Fruit fly (Drosophila melanogaster) whole organism, pupa: ENCODE data around the gene CCHa2.

Experiments used
- CG10348 ChIP-seq: fragments of 200-800 bp; sonication (Bioruptor generic); IDR thresholded peaks from 2 replicates; pipeline ENCODE4 v1.3.6; 2022; ENCODE audit warnings: missing biosample characterization, missing genetic modification characterization
- CG13204 ChIP-seq: fragments of 200-800 bp; sonication (Bioruptor generic); optimal IDR thresholded peaks from 2 replicates; lab custom pipeline; 2018; ENCODE audit warnings: missing biosample characterization, mild to moderate bottlenecking, missing genetic modification characterization, moderate library complexity
- CG14655 ChIP-seq: fragments of 200-800 bp; sonication (Bioruptor generic); optimal IDR thresholded peaks from 3 replicates; lab custom pipeline; 2017; ENCODE audit warnings: mild to moderate bottlenecking, missing biosample characterization, missing genetic modification reagents, missing genetic modification characterization
- CG17806 ChIP-seq: fragments of 200-800 bp; sonication (Bioruptor generic); optimal IDR thresholded peaks from 2 replicates; lab custom pipeline; 2018; ENCODE audit warnings: missing biosample characterization, mild to moderate bottlenecking, missing genetic modification characterization, moderate library complexity
- CG32121 ChIP-seq: fragments of 200-800 bp; sonication (Bioruptor generic); IDR thresholded peaks from 2 replicates; pipeline ENCODE4 v1.3.6; 2022; ENCODE audit warnings: missing biosample characterization, missing genetic modification characterization
- CG34367 ChIP-seq: fragments of 200-800 bp; sonication (Bioruptor generic); optimal IDR thresholded peaks from 2 replicates; lab custom pipeline; 2018; ENCODE audit warnings: missing biosample characterization, mild to moderate bottlenecking, missing genetic modification characterization
- CG4496 ChIP-seq: fragments of 200-800 bp; sonication (Bioruptor generic); IDR thresholded peaks from 3 replicates; pipeline ENCODE4 v1.3.6; 2022; ENCODE audit warnings: missing biosample characterization, missing genetic modification characterization
- CG8159 ChIP-seq: fragments of 200-800 bp; sonication (Bioruptor generic); optimal IDR thresholded peaks from 3 replicates; lab custom pipeline; 2018; ENCODE audit warnings: missing biosample characterization, mild to moderate bottlenecking, missing genetic modification characterization, moderate library complexity
- D1 ChIP-seq: fragments of 200-800 bp; sonication (Bioruptor generic); optimal IDR thresholded peaks from 2 replicates; lab custom pipeline; 2018; ENCODE audit warnings: missing biosample characterization, mild to moderate bottlenecking, missing genetic modification characterization, moderate library complexity
- EcR ChIP-seq: fragments of 200-800 bp; sonication (Bioruptor generic); optimal IDR thresholded peaks from 3 replicates; lab custom pipeline; 2019; ENCODE audit warnings: missing biosample characterization, missing genetic modification characterization, mild to moderate bottlenecking, moderate library complexity, missing genetic modification reagents
- Pif1B ChIP-seq: fragments of 200-800 bp; sonication (Bioruptor generic); optimal IDR thresholded peaks from 3 replicates; lab custom pipeline; 2016; ENCODE audit warnings: missing biosample characterization, missing genetic modification characterization
- gl ChIP-seq: fragments of 200-800 bp; sonication (Bioruptor generic); optimal IDR thresholded peaks from 2 replicates; lab custom pipeline; 2018; ENCODE audit warnings: missing biosample characterization, mild to moderate bottlenecking, missing genetic modification characterization

dm6 chr3R:13382656-13383142 lies 12.3 kb downstream of the CCHa2 start:
- TF ChIP-seq CG14655 (no peak), Pif1B (GFP tag; lab: Kevin White, UChicago) (no peak), CG13204 (GFP tag; lab: Kevin White, UChicago) (no peak), gl (peak; percentile 1), CG8159 (no peak), CG4496 (0 out of 3 replicates have a peak, but pooled peaks have one; percentile 27), D1 (tag; lab: Kevin White, UChicago) (no peak), CG17806 (tag; lab: Kevin White, UChicago) (no peak), CG34367 (tag; lab: Kevin White, UChicago) (no peak), CG32121 (no peak), EcR (GFP tag; lab: Kevin White, UChicago) (peak; percentile 6), CG10348 (no peak)
